Fruit fly (Drosophila melanogaster): ENCODE measurements around the gene CG32829.

CG32829 gene

dm6 chr2L:6870777-6871176 lies 45.5 kb downstream of the CG32829 start:
- TF ChIP-seq Sin3A (optimal IDR thresholded peaks at IDR 0.05) (no peak), Myc (optimal IDR thresholded peaks at IDR 0.05) (no peak), psq (optimal IDR thresholded peaks at IDR 0.05) (no peak), h (optimal IDR thresholded peaks at IDR 0.05) (no peak), ttk (optimal IDR thresholded peaks at IDR 0.05) (no peak), insv (optimal IDR thresholded peaks at IDR 0.05) (no peak)

dm6 chr2L:6870289-6870688 lies 46.0 kb downstream of the CG32829 start, which contains the start of gene Nha1:
TSS of gene Nha1 (minus strand) at chr2L:6870389.
- no peak for TF ChIP-seq Myc (optimal IDR thresholded peaks at IDR 0.05)
- no peak for TF ChIP-seq insv (optimal IDR thresholded peaks at IDR 0.05)
- TF ChIP-seq h (optimal IDR thresholded peaks at IDR 0.05): no peak
- no peak for TF ChIP-seq ttk (optimal IDR thresholded peaks at IDR 0.05)

DNA sequence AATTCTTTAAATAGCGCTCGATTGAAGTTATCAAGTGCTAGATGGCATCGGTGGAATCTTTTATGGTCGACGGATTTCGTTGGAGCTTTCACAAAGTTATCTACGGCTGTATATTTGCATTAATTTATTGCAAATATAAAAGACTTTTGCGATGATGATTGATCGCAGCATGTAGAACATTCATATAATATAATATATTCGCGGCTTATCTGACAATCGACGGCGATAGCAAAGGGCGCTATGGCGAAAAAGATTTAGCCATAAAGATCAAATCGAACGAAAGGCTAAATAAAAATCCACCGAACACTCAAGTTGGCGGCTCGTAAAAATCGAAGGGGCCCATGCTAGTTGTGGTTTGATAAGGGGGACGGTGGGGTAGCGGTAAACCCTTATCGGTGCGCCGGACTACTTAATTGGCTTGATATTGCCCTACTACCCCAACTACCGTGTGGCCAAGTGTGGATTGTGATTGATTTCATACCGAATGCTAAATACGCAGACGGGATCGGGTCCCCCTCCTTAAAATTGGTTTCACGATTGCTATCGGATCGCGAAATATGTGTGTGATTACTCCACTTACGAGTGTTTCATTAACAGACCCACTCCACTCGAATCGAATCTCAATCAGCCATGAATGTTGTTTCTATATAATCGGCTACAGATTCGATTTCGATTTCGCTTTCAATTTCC lies 47.9 kb downstream of the CG32829 start:
- TF ChIP-seq Sin3A (optimal IDR thresholded peaks at IDR 0.05) (no peak), insv (optimal IDR thresholded peaks at IDR 0.05) (no peak), Myc (optimal IDR thresholded peaks at IDR 0.05) (no peak), ttk (optimal IDR thresholded peaks at IDR 0.05) (no peak), psq (optimal IDR thresholded peaks at IDR 0.05) (no peak)

All from Kc167 (cell line).